Worm (Caenorhabditis elegans) whole organism, L4/young adult: ENCODE measurements around the gene B0001.7.
"Not testable (repeated sequence)": the region's sequence is repeated elsewhere in the genome, so short reads cannot be mapped to it uniquely, and the experiment has no call there.

ENCODE experiments used
- W03F9.2 ChIP-seq: fragments of 150-350 bp; optimal IDR thresholded peaks from 2 replicates; lab custom pipeline; 2014; ENCODE audit warnings: missing biosample characterization, missing genetic modification characterization
- dao-5 ChIP-seq: sonication (generic microtip); optimal IDR thresholded peaks from 2 replicates; lab custom pipeline; 2016; ENCODE audit warnings: missing genotype, missing genetic modification characterization, moderate library complexity, missing compliant biosample characterization

- not testable (repeated sequence) for TF ChIP-seq dao-5 (tag; lab: Kevin White, UChicago); W03F9.2
Measured at ce11 chrIV:12138093-12138492, 16.0 kb downstream of the B0001.7 start, which contains the start of gene B0001.4.
